Worm (Caenorhabditis elegans) whole organism, early embryonic: Measurements from ENCODE around the gene fbxa-150.

Source experiments
- aly-1 ChIP-seq: sonication (generic microtip); optimal IDR thresholded peaks from 2 replicates; lab custom pipeline; 2016; ENCODE audit warnings: missing genetic modification characterization, missing compliant biosample characterization
- ama-1 ChIP-seq: fragments of 150-350 bp; optimal IDR thresholded peaks from 2 replicates; lab custom pipeline; 2014
- tra-4 ChIP-seq: sonication (generic microtip); optimal IDR thresholded peaks from 2 replicates; lab custom pipeline; 2017; ENCODE audit warnings: missing genetic modification characterization, missing compliant biosample characterization

DNA sequence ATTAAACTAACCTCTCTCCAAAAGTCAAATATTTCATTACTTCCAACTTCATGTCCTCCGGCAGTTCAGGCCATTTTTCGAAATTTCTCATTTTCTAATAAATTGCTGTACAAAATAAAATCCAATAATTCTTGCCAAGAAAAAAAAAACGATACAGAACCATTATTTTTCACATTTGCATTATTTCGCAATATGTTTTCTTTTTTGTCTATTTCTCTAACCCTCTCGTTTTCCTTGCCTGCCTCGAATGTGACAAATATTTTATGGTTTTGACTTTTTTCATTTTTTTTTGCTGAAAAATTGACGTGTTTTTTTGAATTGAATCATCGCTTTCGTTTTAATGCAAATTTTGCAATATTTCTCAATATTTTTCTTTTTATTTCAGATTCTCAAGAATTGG is at the start of gene fbxa-150, which contains the start of gene Y38H6C.9:
- TF ChIP-seq aly-1 (tag; lab: Kevin White, UChicago) (no peak), tra-4 (tag; lab: Kevin White, UChicago) (no peak), ama-1 (no peak)
